Fruit fly (Drosophila melanogaster) ovary, adult (tissue): ENCODE measurements around the gene CG13601.

Source experiments
- CG17801 ChIP-seq: fragments of 200-800 bp; optimal IDR thresholded peaks from 2 replicates; lab custom pipeline; 2019; ENCODE audit warnings: missing biosample characterization, mild to moderate bottlenecking, missing genetic modification characterization, moderate library complexity; ENCODE audit not compliant: partially characterized antibody

CG13601 gene

dm6 chr3R:23927429-23927828, at the start of gene CG13601:
Gene CG13601, minus strand, starts transcription at chr3R:23927634.
- TF ChIP-seq CG17801 (GFP tag; lab: Kevin White, UChicago) = no peak

- TF ChIP-seq CG17801 (GFP tag; lab: Kevin White, UChicago) = no peak
Measured at dm6 chr3R:23971764-23972163, 44.3 kb upstream of the CG13601 start.

- TF ChIP-seq CG17801 (GFP tag; lab: Kevin White, UChicago) = no peak
Measured at dm6 chr3R:23971208-23971607, 43.8 kb upstream of the CG13601 start.

dm6 chr3R:23969449-23969848, 42.0 kb upstream of the CG13601 start:
- TF ChIP-seq CG17801 (GFP tag; lab: Kevin White, UChicago) = no peak

DNA sequence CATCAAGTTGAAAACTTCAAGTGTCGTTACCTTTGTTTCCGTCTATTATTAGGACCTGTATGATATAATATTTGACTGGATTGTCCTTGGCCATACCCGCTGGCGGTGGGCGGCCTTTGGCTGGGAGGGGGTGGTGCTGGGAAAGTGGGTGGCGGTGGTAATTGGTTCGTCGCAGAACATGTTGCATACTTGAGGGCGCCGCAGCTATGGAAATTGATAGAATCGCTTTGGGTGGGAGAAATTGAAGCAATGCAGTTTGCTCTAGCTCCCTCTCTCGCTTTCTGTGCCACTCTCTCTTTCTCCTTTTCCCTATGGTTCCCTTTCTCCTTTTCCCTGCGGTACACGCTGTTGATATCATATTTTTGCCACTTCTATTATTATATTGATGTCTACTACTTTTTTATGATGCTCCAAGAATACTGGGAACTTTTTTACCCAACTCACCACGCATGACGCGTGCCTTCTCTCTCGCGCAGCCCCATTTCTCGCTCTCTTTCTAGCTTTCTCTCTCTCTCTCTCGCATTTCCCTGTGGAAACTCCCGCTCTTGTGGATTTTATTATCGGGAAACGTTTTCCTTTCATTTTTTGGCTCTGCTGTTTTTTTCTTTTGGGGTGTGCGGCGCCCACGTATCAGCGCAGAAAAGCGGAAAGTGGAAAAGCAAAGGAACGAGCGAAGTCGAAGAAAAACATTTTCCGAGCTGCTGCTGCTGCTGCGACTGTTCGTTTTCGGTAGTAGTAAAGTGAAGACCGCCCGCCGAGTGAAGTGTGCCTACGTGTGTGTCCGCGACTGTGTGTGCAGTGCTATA, 37.7 kb upstream of the CG13601 start:
- TF ChIP-seq CG17801 (GFP tag; lab: Kevin White, UChicago) = no peak

DNA sequence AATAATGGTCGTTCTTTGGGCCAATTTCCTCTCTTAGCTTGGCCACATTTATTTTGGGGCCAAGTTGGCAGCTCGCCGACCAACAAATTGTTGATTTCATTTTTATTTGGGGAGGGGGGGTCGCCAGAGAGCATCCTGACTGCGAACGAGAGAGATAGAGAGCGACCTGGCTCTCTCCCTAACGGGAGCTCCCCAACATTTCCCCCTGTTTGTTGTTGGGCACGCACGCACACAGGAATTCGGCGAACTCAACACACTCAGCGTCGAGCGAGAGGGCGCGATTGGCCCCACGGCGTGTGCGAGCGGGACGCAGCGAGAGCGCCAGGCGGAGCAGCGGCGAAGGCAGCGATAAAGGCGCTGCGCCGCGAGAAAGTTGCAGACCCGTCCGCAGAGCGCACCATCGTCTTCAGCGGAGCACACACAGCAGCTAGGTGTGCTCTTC, 35.4 kb upstream of the CG13601 start, which contains the start of gene CG31140:
Gene CG31140, plus strand, starts transcription at position 400 of the 442 bp plus-strand sequence.
- no peak for TF ChIP-seq CG17801 (GFP tag; lab: Kevin White, UChicago)

- no peak for TF ChIP-seq CG17801 (GFP tag; lab: Kevin White, UChicago)
Measured at dm6 chr3R:23960865-23961264, 33.4 kb upstream of the CG13601 start.

DNA sequence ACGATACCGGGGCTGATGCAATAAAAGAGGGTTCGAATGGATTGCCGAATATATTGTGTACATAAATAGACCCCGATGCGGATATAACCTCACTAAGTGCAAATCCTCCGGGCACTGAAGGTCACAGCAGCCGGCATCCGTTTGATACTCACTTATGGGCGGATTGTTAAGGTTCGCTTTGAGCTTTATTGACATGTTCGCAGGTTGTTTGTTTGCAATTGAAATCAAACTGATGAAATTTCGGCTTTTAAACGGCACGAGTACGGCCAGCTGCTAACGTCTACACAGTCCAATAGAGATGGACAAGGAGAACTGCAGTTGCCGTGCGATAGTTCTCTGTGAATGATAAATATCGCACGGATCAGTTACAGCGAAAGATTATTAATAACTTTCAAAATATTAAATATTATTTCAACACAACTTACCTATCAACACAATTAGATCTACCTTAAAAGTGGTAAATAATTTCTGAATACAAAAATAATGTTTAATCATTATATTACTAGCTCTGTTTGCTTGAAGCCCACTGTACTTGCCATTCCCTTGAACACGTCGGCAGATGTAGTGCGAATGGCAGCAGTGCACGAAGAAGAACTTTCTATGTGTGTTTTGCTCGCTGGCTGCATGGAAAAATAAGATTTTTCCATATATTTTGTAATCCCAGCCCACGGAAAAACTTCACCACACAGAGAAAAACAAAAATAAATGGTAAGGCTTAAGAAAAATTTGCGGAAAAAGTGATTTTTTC, 30.8 kb upstream of the CG13601 start, which contains the start of the genes GluProRS and AP-1sigma:
Gene GluProRS, minus strand, starts transcription at position 301 of the 748 bp plus-strand sequence.
Gene AP-1sigma, plus strand, starts transcription at position 561 of the 748 bp plus-strand sequence.
- peak; percentile 88 for TF ChIP-seq CG17801 (GFP tag; lab: Kevin White, UChicago)

- peak; percentile 20 for TF ChIP-seq CG17801 (GFP tag; lab: Kevin White, UChicago)
Measured at dm6 chr3R:23955380-23955779, 27.9 kb upstream of the CG13601 start.

DNA sequence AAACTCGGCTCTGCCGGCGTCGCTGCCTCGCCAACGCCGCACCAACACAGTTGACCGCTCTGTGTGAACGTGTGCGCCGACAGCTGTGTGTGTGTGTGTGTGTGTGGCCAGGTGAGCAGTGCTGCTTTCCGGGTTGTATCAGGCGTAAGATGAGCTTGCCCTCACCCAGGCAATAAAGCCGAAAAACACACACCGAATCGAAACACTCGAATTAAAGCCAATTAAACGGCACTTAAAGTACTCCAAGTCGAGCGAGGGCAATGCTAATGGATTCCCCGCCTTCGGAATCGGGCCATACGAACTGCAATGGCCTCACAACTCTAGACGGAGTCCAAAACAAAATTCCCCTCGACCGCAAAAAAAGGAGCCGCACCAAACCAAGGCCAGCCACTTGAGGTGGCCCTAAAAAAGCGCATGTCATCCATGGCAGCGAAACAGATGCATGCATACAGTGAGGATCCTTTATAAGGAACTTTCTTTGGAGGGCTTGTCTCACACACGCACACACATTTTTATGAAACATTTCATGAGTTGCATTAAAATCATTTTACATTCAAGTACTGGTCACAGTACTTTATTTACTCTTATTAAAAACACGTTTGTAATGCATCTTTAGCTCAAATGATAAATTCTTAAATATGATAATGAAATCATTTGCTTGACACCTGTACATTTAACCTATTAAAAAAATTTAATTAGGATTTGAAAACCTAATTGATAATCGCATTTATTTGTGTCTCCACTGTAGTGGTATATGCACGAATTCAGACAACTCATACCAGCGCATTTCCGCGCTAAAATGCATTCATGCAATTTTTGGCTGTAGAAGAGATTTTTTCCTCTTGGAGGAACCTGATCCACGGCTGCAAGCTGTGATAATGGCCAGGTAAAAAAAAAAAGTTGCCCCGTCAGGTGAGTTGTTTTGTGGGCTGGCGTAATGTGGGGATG, 21.3 kb upstream of the CG13601 start:
- no peak for TF ChIP-seq CG17801 (GFP tag; lab: Kevin White, UChicago)

- no peak for TF ChIP-seq CG17801 (GFP tag; lab: Kevin White, UChicago)
Measured at dm6 chr3R:23948324-23948465, 20.8 kb upstream of the CG13601 start, which contains the start of gene CG12268. Gene CG12268, minus strand, starts transcription at chr3R:23948424.

- TF ChIP-seq CG17801 (GFP tag; lab: Kevin White, UChicago) = no peak
Measured at dm6 chr3R:23947002-23947401, 19.6 kb upstream of the CG13601 start.

DNA sequence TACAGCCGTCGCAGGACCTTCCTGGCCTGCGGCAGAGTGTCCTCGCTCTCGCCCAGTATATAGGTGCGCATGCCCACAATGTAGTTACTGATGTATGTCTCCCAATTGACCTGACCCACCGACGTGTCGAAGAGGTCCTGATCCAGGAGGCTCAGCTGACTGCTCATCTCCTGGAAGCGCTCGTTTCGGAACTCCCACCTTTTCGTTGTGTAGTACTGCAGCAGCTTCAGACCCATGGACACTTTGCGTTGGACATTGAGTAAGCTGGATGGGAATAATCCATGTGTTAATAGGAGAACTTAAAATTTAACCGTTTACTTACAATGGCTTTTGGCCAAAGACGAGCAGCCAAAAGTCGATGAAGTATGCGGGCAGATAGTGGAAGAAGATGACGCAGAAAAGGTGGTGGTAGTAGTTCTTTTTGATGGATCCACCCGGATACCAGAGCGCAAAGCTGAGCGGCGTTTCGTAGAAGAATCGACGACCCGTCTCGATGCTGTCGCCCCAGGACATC, 16.5 kb upstream of the CG13601 start:
- TF ChIP-seq CG17801 (GFP tag; lab: Kevin White, UChicago) = no peak

dm6 chr3R:23942965-23943413, 15.6 kb upstream of the CG13601 start, which contains the start of gene Gdh:
Gene Gdh, minus strand, starts transcription at chr3R:23943101.
- TF ChIP-seq CG17801 (GFP tag; lab: Kevin White, UChicago) = peak; percentile 69
